Fruit fly (Drosophila melanogaster): Measurements from ENCODE around the gene vri.

Gene vri

dm6 chr2L:5298978-5299627, 10.4 kb downstream of the vri start (continued):
- TF ChIP-seq CG13894 (tag; optimal IDR thresholded peaks at IDR 0.05), result no peak
- TF ChIP-seq hkb (optimal IDR thresholded peaks at IDR 0.05), result no peak
- peak; percentile 84 for TF ChIP-seq hkb (GFP tag; IDR thresholded peaks at IDR 0.05)
- peak; percentile 55 for TF ChIP-seq Rfx (GFP tag; IDR thresholded peaks at IDR 0.05)
- no peak for TF ChIP-seq CG11398 (GFP tag; optimal IDR thresholded peaks at IDR 0.05)
- no peak for TF ChIP-seq CG15479 (GFP tag; optimal IDR thresholded peaks at IDR 0.05)
- peak; percentile 61; the same call in 1 of the 2 replicates for TF ChIP-seq CG14441 (GFP tag; IDR thresholded peaks at IDR 0.05)
- TF ChIP-seq CG6272 (GFP tag; IDR thresholded peaks at IDR 0.05), result peak; percentile 54; the same call in 1 of the 2 replicates
- peak; percentile 75 for TF ChIP-seq Six4 (GFP tag; optimal IDR thresholded peaks at IDR 0.05)
- peak; percentile 70 for TF ChIP-seq CG4820 (GFP tag; optimal IDR thresholded peaks at IDR 0.05)
- no peak for TF ChIP-seq CG2199 (GFP tag; IDR thresholded peaks at IDR 0.05)
- no peak for TF ChIP-seq Poxn (GFP tag; IDR thresholded peaks at IDR 0.05)
- no peak for TF ChIP-seq slou (GFP tag; optimal IDR thresholded peaks at IDR 0.05)
- TF ChIP-seq Asciz (GFP tag; optimal IDR thresholded peaks at IDR 0.05), result peak; percentile 89
- peak; percentile 83 for TF ChIP-seq CG4424 (GFP tag; optimal IDR thresholded peaks at IDR 0.05)
- peak; percentile 22 for TF ChIP-seq CG10565 (GFP tag; optimal IDR thresholded peaks at IDR 0.05)
- TF ChIP-seq CG11723 (GFP tag; optimal IDR thresholded peaks at IDR 0.05), result peak; percentile 81
- peak; percentile 33 for TF ChIP-seq Mes4 (GFP tag; optimal IDR thresholded peaks at IDR 0.05)
- TF ChIP-seq dysf (GFP tag; IDR thresholded peaks at IDR 0.05), result peak; percentile 76
- no peak for TF ChIP-seq HmgD (GFP tag; optimal IDR thresholded peaks at IDR 0.05)
- TF ChIP-seq CG33557 (GFP tag; optimal IDR thresholded peaks at IDR 0.05), result peak; percentile 76
- TF ChIP-seq ems (GFP tag; optimal IDR thresholded peaks at IDR 0.05), result peak; percentile 69
- TF ChIP-seq br (optimal IDR thresholded peaks at IDR 0.05), result no peak
- TF ChIP-seq CG13287 (GFP tag; IDR thresholded peaks at IDR 0.05; ENCODE audit: partially characterized antibody), result no peak
- peak; percentile 67 for TF ChIP-seq Hsf (GFP tag; optimal IDR thresholded peaks at IDR 0.05)
- TF ChIP-seq CG1603 (tag; optimal IDR thresholded peaks at IDR 0.05), result peak; percentile 75
- TF ChIP-seq nerfin-1 (tag; optimal IDR thresholded peaks at IDR 0.05), result peak; percentile 83
- peak; percentile 89 for TF ChIP-seq CG17385 (GFP tag; optimal IDR thresholded peaks at IDR 0.05)
- no peak for TF ChIP-seq CG12744 (GFP tag; optimal IDR thresholded peaks at IDR 0.05)
- TF ChIP-seq Med (GFP tag), result peak; percentile 88
- TF ChIP-seq CG7839 (tag; optimal IDR thresholded peaks at IDR 0.05), result peak; percentile 91
- TF ChIP-seq bab2 (GFP tag; optimal IDR thresholded peaks at IDR 0.05), result peak; percentile 21
- no peak for TF ChIP-seq pho (GFP tag; optimal IDR thresholded peaks at IDR 0.05)
- TF ChIP-seq hth (optimal IDR thresholded peaks at IDR 0.05), result no peak
- peak; percentile 83 for TF ChIP-seq grau (tag; optimal IDR thresholded peaks at IDR 0.05)
- TF ChIP-seq lmd (GFP tag; IDR thresholded peaks at IDR 0.05), result peak; percentile 79
- TF ChIP-seq seq (GFP tag; IDR thresholded peaks at IDR 0.05), result peak; percentile 87
- TF ChIP-seq CG18599 (GFP tag; optimal IDR thresholded peaks at IDR 0.05), result peak; percentile 79
- TF ChIP-seq Optix (GFP tag; IDR thresholded peaks at IDR 0.05), result peak; percentile 68; the same call in 2 of the 3 replicates
- TF ChIP-seq Rx (GFP tag; IDR thresholded peaks at IDR 0.05), result peak; percentile 34; the same call in 1 of the 2 replicates
- TF ChIP-seq CG1602 (GFP tag; optimal IDR thresholded peaks at IDR 0.05), result peak; percentile 82
- peak; percentile 20 for TF ChIP-seq disco-r (GFP tag; optimal IDR thresholded peaks at IDR 0.05)
- TF ChIP-seq lilli (GFP tag; optimal IDR thresholded peaks at IDR 0.05), result peak; percentile 86
- peak; percentile 81 for TF ChIP-seq CG6689 (GFP tag; IDR thresholded peaks at IDR 0.05)
- TF ChIP-seq tap (tag; optimal IDR thresholded peaks at IDR 0.05), result peak; percentile 84
- peak; percentile 49 for TF ChIP-seq Atf3 (GFP tag; optimal IDR thresholded peaks at IDR 0.05)
- TF ChIP-seq fd64A (GFP tag; optimal IDR thresholded peaks at IDR 0.05), result peak; percentile 81
- TF ChIP-seq CG3726 (GFP tag; IDR thresholded peaks at IDR 0.05), result no peak
- peak; percentile 60; the same call in 1 of the 2 replicates for TF ChIP-seq E2f2 (GFP tag; IDR thresholded peaks at IDR 0.05)
- no peak for TF ChIP-seq CG4282 (GFP tag; optimal IDR thresholded peaks at IDR 0.05)
- peak; percentile 13 for TF ChIP-seq ab (GFP tag; optimal IDR thresholded peaks at IDR 0.05)
- peak; percentile 55 for TF ChIP-seq CG4328 (GFP tag; optimal IDR thresholded peaks at IDR 0.05)

Measured in whole organism, embryonic.